Fruit fly (Drosophila melanogaster) whole organism, embryonic: Measurements from ENCODE around the gene CAH1.

Experiments
- ATbp ChIP-seq: fragments of 200-800 bp; sonication (Bioruptor generic); optimal IDR thresholded peaks from 2 replicates; lab custom pipeline; 2017; ENCODE audit warnings: missing biosample characterization, mild to moderate bottlenecking, missing genetic modification characterization, missing genetic modification reagents
- CG11456 ChIP-seq: fragments of 200-800 bp; sonication (Bioruptor generic); IDR thresholded peaks from 3 replicates; pipeline ENCODE4 v1.3.6; 2022; ENCODE audit warnings: missing biosample characterization, missing genetic modification characterization
- CG12104 ChIP-seq: fragments of 200-800 bp; sonication (Bioruptor generic); optimal IDR thresholded peaks from 3 replicates; lab custom pipeline; 2016; ENCODE audit warnings: missing biosample characterization, missing genetic modification characterization
- CG1233 ChIP-seq: fragments of 200-800 bp; sonication (Bioruptor generic); optimal IDR thresholded peaks from 4 replicates; lab custom pipeline; 2018; ENCODE audit warnings: missing biosample characterization, mild to moderate bottlenecking, missing genetic modification characterization
- CG2678 ChIP-seq: fragments of 200-800 bp; sonication (Bioruptor generic); optimal IDR thresholded peaks from 3 replicates; lab custom pipeline; 2019; ENCODE audit warnings: missing biosample characterization, mild to moderate bottlenecking, missing genetic modification characterization, moderate library complexity
- CG31224 ChIP-seq: fragments of 200-800 bp; sonication (Bioruptor generic); IDR thresholded peaks from 2 replicates; pipeline ENCODE4 v1.3.6; 2022; ENCODE audit warnings: missing biosample characterization, missing genetic modification characterization
- CG3726 ChIP-seq: fragments of 200-800 bp; sonication (Bioruptor generic); IDR thresholded peaks from 3 replicates; pipeline ENCODE4, ENCODE4 v1.3.6; 2022; ENCODE audit warnings: missing biosample characterization, missing genetic modification characterization
- CG4730 ChIP-seq: fragments of 200-800 bp; sonication (Bioruptor generic); IDR thresholded peaks from 2 replicates; pipeline ENCODE4 v1.3.6; 2022; ENCODE audit warnings: missing biosample characterization, missing genetic modification characterization
- CG6175 ChIP-seq: fragments of 200-800 bp; sonication (Bioruptor generic); IDR thresholded peaks from 3 replicates; pipeline ENCODE4 v1.3.6; 2022; ENCODE audit warnings: missing biosample characterization, missing genetic modification characterization
- CG7928 ChIP-seq: fragments of 200-800 bp; sonication (Bioruptor generic); optimal IDR thresholded peaks from 2 replicates; lab custom pipeline; 2017; ENCODE audit warnings: missing biosample characterization, mild to moderate bottlenecking, missing genetic modification characterization
- CG8281 ChIP-seq: fragments of 200-800 bp; sonication (Bioruptor generic); optimal IDR thresholded peaks from 2 replicates; lab custom pipeline; 2018; ENCODE audit warnings: missing biosample characterization, mild to moderate bottlenecking, missing genetic modification characterization, moderate library complexity
- CG8478 ChIP-seq: fragments of >200 bp; optimal IDR thresholded peaks from 2 replicates; lab custom pipeline; 2018
- CG8944 ChIP-seq: fragments of 200-800 bp; sonication (Bioruptor generic); optimal IDR thresholded peaks from 3 replicates; lab custom pipeline; 2016; ENCODE audit warnings: missing biosample characterization, missing genetic modification characterization
- Camta ChIP-seq: fragments of 200-800 bp; sonication (Bioruptor generic); optimal IDR thresholded peaks from 2 replicates; lab custom pipeline; 2016; ENCODE audit warnings: missing biosample characterization, missing genetic modification characterization
- Dad ChIP-seq: fragments of 200-800 bp; sonication (Bioruptor generic); optimal IDR thresholded peaks from 3 replicates; lab custom pipeline; 2016; ENCODE audit warnings: missing biosample characterization, missing genetic modification characterization
- E2f1 ChIP-seq: fragments of 200-800 bp; sonication (Bioruptor generic); IDR thresholded peaks from 2 replicates; pipeline ENCODE4 v1.3.6; 2022; ENCODE audit warnings: missing biosample characterization, missing genetic modification characterization
- Fer3 ChIP-seq: fragments of 200-800 bp; sonication (Bioruptor generic); optimal IDR thresholded peaks from 2 replicates; lab custom pipeline; 2018; ENCODE audit warnings: missing biosample characterization, mild to moderate bottlenecking, missing genetic modification characterization, moderate library complexity
- HLHmδ ChIP-seq: fragments of 200-800 bp; sonication (Bioruptor generic); optimal IDR thresholded peaks from 2 replicates; lab custom pipeline; 2018; ENCODE audit warnings: missing biosample characterization, mild to moderate bottlenecking, missing genetic modification characterization, moderate library complexity
- Hand ChIP-seq: fragments of 200-800 bp; sonication (Bioruptor generic); optimal IDR thresholded peaks from 2 replicates; lab custom pipeline; 2017; ENCODE audit warnings: mild to moderate bottlenecking, missing biosample characterization, missing genetic modification reagents, missing genetic modification characterization
- Hr3 ChIP-seq: fragments of 200-800 bp; sonication (Bioruptor generic); optimal IDR thresholded peaks from 3 replicates; lab custom pipeline; 2016; ENCODE audit warnings: missing biosample characterization, missing genetic modification characterization
- Hr39 ChIP-seq: fragments of >200 bp; optimal IDR thresholded peaks from 2 replicates; lab custom pipeline; 2017
- Kr ChIP-seq: fragments of 200-800 bp; sonication (Bioruptor generic); optimal IDR thresholded peaks from 2 replicates; lab custom pipeline; 2017; ENCODE audit warnings: missing biosample characterization, mild to moderate bottlenecking, missing genetic modification characterization
- Mad ChIP-seq: fragments of 200-800 bp; sonication (Bioruptor generic); optimal IDR thresholded peaks from 2 replicates; lab custom pipeline; 2016; ENCODE audit warnings: missing biosample characterization, missing genetic modification characterization
- Meics ChIP-seq: fragments of 200-800 bp; sonication (Bioruptor generic); optimal IDR thresholded peaks from 2 replicates; lab custom pipeline; 2017; ENCODE audit warnings: missing biosample characterization, mild to moderate bottlenecking, missing genetic modification characterization
- Myb ChIP-seq: fragments of 200-800 bp; sonication (Bioruptor generic); optimal IDR thresholded peaks from 2 replicates; lab custom pipeline; 2016; ENCODE audit warnings: missing biosample characterization, missing genetic modification characterization
- Neu2 ChIP-seq: fragments of 200-800 bp; sonication (Bioruptor generic); optimal IDR thresholded peaks from 3 replicates; lab custom pipeline; 2016; ENCODE audit warnings: missing biosample characterization, missing genetic modification characterization, borderline replicate concordance
- PHDP ChIP-seq: fragments of 200-800 bp; sonication (Bioruptor generic); optimal IDR thresholded peaks from 3 replicates; lab custom pipeline; 2018; ENCODE audit warnings: missing biosample characterization, mild to moderate bottlenecking, missing genetic modification characterization, moderate library complexity
- Sox102F ChIP-seq: fragments of 200-800 bp; sonication (Bioruptor generic); optimal IDR thresholded peaks from 2 replicates; lab custom pipeline; 2018; ENCODE audit warnings: missing biosample characterization, mild to moderate bottlenecking, missing genetic modification characterization, moderate library complexity
- Ssrp ChIP-seq: fragments of 200-800 bp; sonication (Bioruptor generic); optimal IDR thresholded peaks from 2 replicates; lab custom pipeline; 2018; ENCODE audit warnings: missing biosample characterization, mild to moderate bottlenecking, missing genetic modification characterization, moderate library complexity
- TFAM ChIP-seq: fragments of 200-800 bp; sonication (Bioruptor generic); optimal IDR thresholded peaks from 2 replicates; lab custom pipeline; 2017; ENCODE audit warnings: missing biosample characterization, missing genetic modification characterization, inconsistent platforms
- Taf1 ChIP-seq: fragments of 200-800 bp; sonication (Bioruptor generic); IDR thresholded peaks from 2 replicates; pipeline ENCODE4 v1.3.6; 2022; ENCODE audit warnings: missing biosample characterization, missing genetic modification characterization
- aop ChIP-seq: fragments of 200-800 bp; sonication (Bioruptor generic); IDR thresholded peaks from 2 replicates; pipeline ENCODE4 v1.3.6; 2022; ENCODE audit warnings: missing biosample characterization, missing genetic modification characterization
- bcd ChIP-seq: fragments of 200-800 bp; sonication (Bioruptor generic); optimal IDR thresholded peaks from 2 replicates; lab custom pipeline; 2017; ENCODE audit warnings: missing biosample characterization, mild to moderate bottlenecking, missing genetic modification characterization
- dati ChIP-seq: fragments of 200-800 bp; sonication (Bioruptor generic); IDR thresholded peaks from 2 replicates; pipeline ENCODE4 v1.3.6; 2022; ENCODE audit warnings: missing biosample characterization, missing genetic modification characterization
- exex ChIP-seq: fragments of 200-800 bp; sonication (Bioruptor generic); optimal IDR thresholded peaks from 4 replicates; lab custom pipeline; 2018; ENCODE audit warnings: missing biosample characterization, mild to moderate bottlenecking, missing genetic modification characterization, moderate library complexity
- gem ChIP-seq: fragments of 200-800 bp; sonication (Bioruptor generic); optimal IDR thresholded peaks from 2 replicates; lab custom pipeline; 2019; ENCODE audit warnings: missing biosample characterization, mild to moderate bottlenecking, missing genetic modification characterization, moderate library complexity
- hbn ChIP-seq: fragments of 200-800 bp; sonication (Bioruptor generic); IDR thresholded peaks from 2 replicates; pipeline ENCODE4 v1.3.6; 2022; ENCODE audit warnings: missing biosample characterization, missing genetic modification characterization; ENCODE audit not compliant: partially characterized antibody
- jigr1 ChIP-seq: fragments of 200-800 bp; sonication (Bioruptor generic); IDR thresholded peaks from 3 replicates; pipeline ENCODE4 v1.3.6; 2022; ENCODE audit warnings: missing biosample characterization, missing genetic modification characterization
- jumu ChIP-seq: fragments of 200-800 bp; sonication (Bioruptor generic); optimal IDR thresholded peaks from 3 replicates; lab custom pipeline; 2016; ENCODE audit warnings: missing biosample characterization, missing genetic modification characterization
- lbe ChIP-seq: fragments of 200-800 bp; sonication (Bioruptor generic); optimal IDR thresholded peaks from 2 replicates; lab custom pipeline; 2016; ENCODE audit warnings: missing biosample characterization, mild to moderate bottlenecking, missing genetic modification characterization
- maf-S ChIP-seq: fragments of 200-800 bp; sonication (Bioruptor generic); optimal IDR thresholded peaks from 2 replicates; lab custom pipeline; 2016; ENCODE audit warnings: missing biosample characterization, missing genetic modification characterization
- nom ChIP-seq: fragments of 200-800 bp; sonication (Bioruptor generic); optimal IDR thresholded peaks from 2 replicates; lab custom pipeline; 2017; ENCODE audit warnings: missing biosample characterization, missing genetic modification characterization, mild to moderate bottlenecking, moderate library complexity, missing genetic modification reagents
- pan ChIP-seq, 4 experiments: fragments of >200 bp in 3 of 4; fragments of 200-800 bp in 1 of 4; sonication (Bioruptor generic) in 1 of 4; optimal IDR thresholded peaks in 3 of 4; IDR thresholded peaks in 1 of 4; 2 replicates each; pipeline versions ENCODE4 v1.3.6 to Lab custom; 2017 to 2022; ENCODE audit warnings: missing biosample characterization in 2 of 4, missing genetic modification characterization in 2 of 4, mixed read lengths in 1 of 4
- phol ChIP-seq: fragments of 200-800 bp; sonication (Bioruptor generic); optimal IDR thresholded peaks from 3 replicates; lab custom pipeline; 2018; ENCODE audit warnings: missing biosample characterization, mild to moderate bottlenecking, missing genetic modification characterization, moderate library complexity
- repo ChIP-seq: fragments of 200-800 bp; sonication (Bioruptor generic); optimal IDR thresholded peaks from 2 replicates; lab custom pipeline; 2016; ENCODE audit warnings: missing biosample characterization, missing genetic modification characterization
- schlank ChIP-seq: fragments of 200-800 bp; sonication (Bioruptor generic); optimal IDR thresholded peaks from 2 replicates; lab custom pipeline; 2018; ENCODE audit warnings: missing biosample characterization, mild to moderate bottlenecking, missing genetic modification characterization
- tll ChIP-seq, 2 experiments: fragments of 200-800 bp in 1 of 2; fragments of >200 bp in 1 of 2; sonication (Bioruptor generic) in 1 of 2; optimal IDR thresholded peaks; 2 replicates each; lab custom pipeline; 2017 to 2019; ENCODE audit warnings: missing biosample characterization in 2 of 2, missing genetic modification characterization in 2 of 2, mild to moderate bottlenecking in 1 of 2, moderate library complexity in 1 of 2
- unc-4 ChIP-seq: fragments of 200-800 bp; sonication (Bioruptor generic); IDR thresholded peaks from 2 replicates; pipeline ENCODE4 v1.3.6; 2022; ENCODE audit warnings: missing biosample characterization, missing genetic modification characterization; ENCODE audit not compliant: partially characterized antibody
- zfh2 ChIP-seq: fragments of 200-800 bp; sonication (Bioruptor generic); optimal IDR thresholded peaks from 2 replicates; lab custom pipeline; 2016; ENCODE audit warnings: missing biosample characterization, missing genetic modification characterization

Gene CAH1

DNA sequence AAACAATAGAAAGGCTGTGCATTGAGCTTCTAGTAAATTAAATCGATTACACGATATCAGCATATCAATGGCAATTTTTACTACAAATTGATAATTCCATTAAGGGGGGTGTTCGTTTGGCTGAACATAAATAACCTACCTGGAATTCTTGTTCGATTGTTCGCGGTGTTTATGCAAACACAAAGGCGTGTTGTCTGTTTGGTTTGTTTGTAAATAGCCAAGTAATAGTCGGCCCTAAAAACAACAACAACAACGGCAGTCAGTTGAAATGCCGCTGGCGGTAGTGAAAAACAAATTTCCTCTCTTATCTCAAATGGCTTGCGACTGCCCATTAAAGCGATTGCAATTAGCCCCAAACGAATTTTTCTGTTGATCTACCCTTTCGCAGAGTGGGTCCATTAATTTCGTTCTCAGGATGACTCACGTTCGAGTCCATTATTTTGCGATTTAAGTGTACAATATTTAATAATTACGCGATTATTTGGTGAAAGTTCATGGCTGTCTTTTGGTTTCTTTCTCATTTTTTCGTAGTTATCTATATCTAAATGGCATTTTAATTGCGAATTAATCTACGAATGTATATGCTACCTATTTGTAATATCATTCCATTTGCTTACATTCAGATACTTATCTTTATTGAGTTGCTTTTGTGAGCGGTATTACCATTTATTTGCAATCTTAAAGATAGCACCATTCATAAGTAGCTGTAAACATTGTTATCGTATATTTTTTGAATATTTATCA, 35.4 kb downstream of the CAH1 start (continued):
- TF ChIP-seq repo (GFP tag; lab: Kevin White, UChicago), result no peak
- TF ChIP-seq pan (optimal IDR thresholded peaks at IDR 0.05; lab: Kevin White, UChicago), result no peak
- TF ChIP-seq pan (GFP tag; optimal IDR thresholded peaks at IDR 0.05 in 1 of 2, IDR thresholded peaks at IDR 0.05 in 1 of 2), result peak in 1 of 2 experiments; percentile 22
- TF ChIP-seq dati (GFP tag; lab: Robert Waterston, UW), result no peak
- TF ChIP-seq CG31224 (GFP tag; lab: Robert Waterston, UW), result no peak
- peak; percentile 26 for TF ChIP-seq Kr (GFP tag; lab: Kevin White, UChicago)
- TF ChIP-seq Meics (GFP tag; lab: Kevin White, UChicago), result peak; percentile 50
- TF ChIP-seq CG4730, result no peak
- peak; percentile 8 for TF ChIP-seq Fer3 (tag; lab: Kevin White, UChicago)
- no peak for TF ChIP-seq Ssrp (tag; lab: Kevin White, UChicago)
- TF ChIP-seq Dad, result no peak
- TF ChIP-seq exex (tag; lab: Kevin White, UChicago), result peak; percentile 82
- peak; percentile 54 for TF ChIP-seq PHDP (tag; lab: Kevin White, UChicago)
- peak; percentile 10 for TF ChIP-seq Camta (GFP tag; lab: Kevin White, UChicago)
- peak; percentile 33 for TF ChIP-seq HLHmδ (GFP tag; lab: Kevin White, UChicago)
- TF ChIP-seq maf-S (GFP tag; lab: Kevin White, UChicago), result no peak
- no peak for TF ChIP-seq unc-4
- no peak for TF ChIP-seq CG8281 (tag; lab: Kevin White, UChicago)
- no peak for TF ChIP-seq jigr1 (GFP tag; lab: Robert Waterston, UW)
- TF ChIP-seq nom, result no peak
- TF ChIP-seq CG3726 (GFP tag; lab: Robert Waterston, UW), result no peak
- TF ChIP-seq tll (GFP tag; optimal IDR thresholded peaks at IDR 0.05; lab: Kevin White, UChicago), result peak in 1 of 2 experiments; percentile 35
- TF ChIP-seq hbn (GFP tag; lab: Robert Waterston, UW), result no peak
- peak; percentile 27 for TF ChIP-seq Hr3 (GFP tag; lab: Kevin White, UChicago)

DNA sequence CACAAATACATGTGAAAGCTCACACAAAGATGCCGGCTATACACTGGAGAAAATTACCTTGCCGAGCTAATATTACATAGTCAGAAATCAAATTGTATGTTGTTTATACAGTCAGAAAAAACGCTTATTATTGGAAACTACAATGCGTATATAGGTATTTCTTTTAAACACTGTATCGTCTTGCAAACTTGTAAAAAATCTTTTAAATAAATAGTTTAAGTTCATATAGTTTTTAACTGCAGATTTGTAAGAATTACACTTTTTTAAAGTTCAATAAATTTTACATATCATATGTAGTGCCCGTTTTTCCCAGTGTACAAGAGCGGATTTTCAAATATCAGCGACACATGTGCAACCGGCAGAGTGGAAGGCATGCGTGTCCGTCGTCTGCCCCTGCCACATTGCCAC, 36.3 kb downstream of the CAH1 start:
- TF ChIP-seq CG6175 (no peak), bcd (GFP tag; lab: Kevin White, UChicago) (peak; percentile 83), schlank (tag; lab: Kevin White, UChicago) (peak; percentile 42), E2f1 (peak; percentile 68), ATbp (GFP tag; lab: Kevin White, UChicago) (peak; percentile 68), phol (tag; lab: Kevin White, UChicago) (peak; percentile 88), aop (GFP tag; lab: Robert Waterston, UW) (no peak), CG11456 (GFP tag; lab: Robert Waterston, UW) (peak; percentile 63; the same call in 1 of the 3 replicates), Myb (GFP tag; lab: Kevin White, UChicago) (peak; percentile 39), CG8944 (peak; percentile 58), TFAM (GFP tag; lab: Kevin White, UChicago) (no peak), Neu2 (GFP tag; lab: Kevin White, UChicago) (no peak), zfh2 (GFP tag; lab: Kevin White, UChicago) (peak; percentile 52), lbe (GFP tag; lab: Kevin White, UChicago) (peak; percentile 81), Mad (GFP tag; lab: Kevin White, UChicago) (peak; percentile 66), CG12104 (GFP tag; lab: Kevin White, UChicago) (peak; percentile 90), jumu (GFP tag; lab: Kevin White, UChicago) (peak; percentile 66), Hand (GFP tag; lab: Kevin White, UChicago) (peak; percentile 45), CG7928 (GFP tag; lab: Kevin White, UChicago) (peak; percentile 8), CG8478 (lab: Kevin White, UChicago) (no peak), CG2678 (tag; lab: Kevin White, UChicago) (peak; percentile 85), Taf1 (GFP tag; lab: Robert Waterston, UW) (0 out of 2 replicates have a peak, but pooled peaks have one; percentile 44), Hr39 (lab: Kevin White, UChicago) (no peak), Sox102F (GFP tag; lab: Kevin White, UChicago) (peak; percentile 90), CG8281 (tag; lab: Kevin White, UChicago) (peak; percentile 25), CG1233 (GFP tag; lab: Kevin White, UChicago) (peak; percentile 36), gem (tag; lab: Kevin White, UChicago) (peak; percentile 92)
